Fruit fly (Drosophila melanogaster) whole organism, embryonic: ENCODE measurements around the gene pHCl-1.
A peak's percentile ranks its signal among the peaks of the same experiment; 100 is the strongest.

Source experiments
- Bgb ChIP-seq: fragments of 200-800 bp; sonication (Bioruptor generic); IDR thresholded peaks from 2 replicates; pipeline ENCODE4 v1.3.6; 2022; ENCODE audit warnings: missing biosample characterization, missing genetic modification characterization; ENCODE audit not compliant: partially characterized antibody
- Bteb2 ChIP-seq: fragments of 200-800 bp; sonication (Bioruptor generic); optimal IDR thresholded peaks from 2 replicates; lab custom pipeline; 2016; ENCODE audit warnings: missing biosample characterization, missing genetic modification characterization
- CG10147 ChIP-seq: fragments of 200-800 bp; sonication (Bioruptor generic); optimal IDR thresholded peaks from 2 replicates; lab custom pipeline; 2019; ENCODE audit warnings: missing biosample characterization, mild to moderate bottlenecking, missing genetic modification characterization, moderate library complexity
- CG10462 ChIP-seq: fragments of 200-800 bp; sonication (Bioruptor generic); optimal IDR thresholded peaks from 2 replicates; lab custom pipeline; 2016; ENCODE audit warnings: missing biosample characterization, missing genetic modification characterization
- CG10959 ChIP-seq: fragments of 200-800 bp; sonication (Bioruptor generic); IDR thresholded peaks from 2 replicates; pipeline ENCODE4 v1.3.6; 2022; ENCODE audit warnings: missing biosample characterization, missing genetic modification characterization
- CG11093 ChIP-seq: fragments of 200-800 bp; sonication (Bioruptor generic); IDR thresholded peaks from 3 replicates; pipeline ENCODE4 v1.3.6; 2022; ENCODE audit warnings: missing biosample characterization, missing genetic modification characterization
- CG12769 ChIP-seq: fragments of 200-800 bp; sonication (Bioruptor generic); optimal IDR thresholded peaks from 2 replicates; lab custom pipeline; 2019; ENCODE audit warnings: missing biosample characterization, mild to moderate bottlenecking, missing genetic modification characterization, moderate library complexity
- CG12942 ChIP-seq: fragments of 200-800 bp; sonication (Bioruptor generic); optimal IDR thresholded peaks from 3 replicates; lab custom pipeline; 2016; ENCODE audit warnings: missing biosample characterization, missing genetic modification characterization
- CG13296 ChIP-seq: fragments of 200-800 bp; sonication (Bioruptor generic); optimal IDR thresholded peaks from 3 replicates; lab custom pipeline; 2018; ENCODE audit warnings: missing biosample characterization, mild to moderate bottlenecking, missing genetic modification characterization
- CG16779 ChIP-seq: fragments of 200-800 bp; sonication (Bioruptor generic); IDR thresholded peaks from 2 replicates; pipeline ENCODE4 v1.3.6; 2022; ENCODE audit warnings: missing biosample characterization, missing genetic modification characterization
- CG2199 ChIP-seq: fragments of 200-800 bp; sonication (Bioruptor generic); IDR thresholded peaks from 3 replicates; pipeline ENCODE4 v1.3.6; 2022; ENCODE audit warnings: missing biosample characterization, missing genetic modification characterization
- CG32532 ChIP-seq: fragments of 200-800 bp; sonication (Bioruptor generic); IDR thresholded peaks from 2 replicates; pipeline ENCODE4 v1.3.6; 2022; ENCODE audit warnings: missing biosample characterization, missing genetic modification characterization
- CG33557 ChIP-seq: fragments of 200-800 bp; sonication (Bioruptor generic); optimal IDR thresholded peaks from 2 replicates; lab custom pipeline; 2019; ENCODE audit warnings: missing biosample characterization, mild to moderate bottlenecking, missing genetic modification characterization, moderate library complexity
- CG34376 ChIP-seq: fragments of 200-800 bp; sonication (Bioruptor generic); optimal IDR thresholded peaks from 2 replicates; lab custom pipeline; 2018; ENCODE audit warnings: missing biosample characterization, mild to moderate bottlenecking, missing genetic modification characterization
- CG42726 ChIP-seq: fragments of 200-800 bp; sonication (Bioruptor generic); IDR thresholded peaks from 2 replicates; pipeline ENCODE4 v1.3.6; 2022; ENCODE audit warnings: missing biosample characterization, missing genetic modification characterization; ENCODE audit not compliant: partially characterized antibody
- CG5245 ChIP-seq: fragments of 200-800 bp; sonication (Bioruptor generic); optimal IDR thresholded peaks from 3 replicates; lab custom pipeline; 2016; ENCODE audit warnings: missing biosample characterization, missing genetic modification characterization
- CG6175 ChIP-seq: fragments of 200-800 bp; sonication (Bioruptor generic); IDR thresholded peaks from 3 replicates; pipeline ENCODE4 v1.3.6; 2022; ENCODE audit warnings: missing biosample characterization, missing genetic modification characterization
- CG7556 ChIP-seq: fragments of 200-800 bp; sonication (Bioruptor generic); optimal IDR thresholded peaks from 2 replicates; lab custom pipeline; 2017; ENCODE audit warnings: missing biosample characterization, mild to moderate bottlenecking, missing genetic modification characterization
- CG7786 ChIP-seq: fragments of 200-800 bp; sonication (Bioruptor generic); optimal IDR thresholded peaks from 2 replicates; lab custom pipeline; 2016; ENCODE audit warnings: missing biosample characterization, missing genetic modification characterization
- CG8359 ChIP-seq: fragments of 200-800 bp; sonication (Bioruptor generic); optimal IDR thresholded peaks from 2 replicates; lab custom pipeline; 2017; ENCODE audit warnings: missing biosample characterization, mild to moderate bottlenecking, missing genetic modification characterization, borderline replicate concordance
- CG9797 ChIP-seq: fragments of 200-800 bp; sonication (Bioruptor generic); optimal IDR thresholded peaks from 3 replicates; lab custom pipeline; 2018; ENCODE audit warnings: missing biosample characterization, mild to moderate bottlenecking, missing genetic modification characterization
- D ChIP-seq, 2 experiments: fragments of 200-800 bp in 1 of 2; fragments of >200 bp in 1 of 2; sonication (Bioruptor generic) in 1 of 2; optimal IDR thresholded peaks; 2 replicates in 1 of 2; 3 replicates in 1 of 2; lab custom pipeline; 2017; ENCODE audit warnings: mild to moderate bottlenecking in 1 of 2, missing biosample characterization in 1 of 2, missing genetic modification characterization in 1 of 2, missing genetic modification reagents in 1 of 2
- H15 ChIP-seq: fragments of 200-800 bp; sonication (Bioruptor generic); IDR thresholded peaks from 3 replicates; pipeline ENCODE4 v1.3.6; 2022; ENCODE audit warnings: missing biosample characterization, missing genetic modification characterization
- Hmr ChIP-seq: fragments of 200-800 bp; sonication (Bioruptor generic); optimal IDR thresholded peaks from 3 replicates; lab custom pipeline; 2017; ENCODE audit warnings: mild to moderate bottlenecking, missing biosample characterization, missing genetic modification reagents, missing genetic modification characterization
- Pdp1 ChIP-seq, 2 experiments: fragments of 200-800 bp; sonication (Bioruptor generic); optimal IDR thresholded peaks; 3 replicates each; lab custom pipeline; 2016; ENCODE audit warnings: missing biosample characterization in 2 of 2, missing genetic modification characterization in 2 of 2, mild to moderate bottlenecking in 1 of 2, moderate library complexity in 1 of 2
- Six4 ChIP-seq: fragments of 200-800 bp; sonication (Bioruptor generic); optimal IDR thresholded peaks from 2 replicates; lab custom pipeline; 2016; ENCODE audit warnings: missing biosample characterization, missing genetic modification characterization
- Sry-β ChIP-seq: fragments of 200-800 bp; sonication (Bioruptor generic); optimal IDR thresholded peaks from 2 replicates; lab custom pipeline; 2018; ENCODE audit warnings: missing biosample characterization, mild to moderate bottlenecking, missing genetic modification characterization, moderate library complexity
- Trl ChIP-seq, 3 experiments: fragments of >200 bp in 2 of 3; fragments of 200-800 bp in 1 of 3; sonication (Bioruptor generic) in 1 of 3; optimal IDR thresholded peaks; 2 replicates in 1 of 3; 3 replicates in 2 of 3; lab custom pipeline; 2016 to 2017; ENCODE audit warnings: missing biosample characterization in 1 of 3, missing genetic modification characterization in 1 of 3
- ase ChIP-seq: fragments of 200-800 bp; sonication (Bioruptor generic); IDR thresholded peaks from 3 replicates; pipeline ENCODE4 v1.3.6; 2022; ENCODE audit warnings: missing biosample characterization, missing genetic modification characterization
- ash1 ChIP-seq: fragments of 200-800 bp; sonication (Bioruptor generic); optimal IDR thresholded peaks from 2 replicates; lab custom pipeline; 2018; ENCODE audit warnings: missing biosample characterization, mild to moderate bottlenecking, missing genetic modification characterization
- ato ChIP-seq: fragments of 200-800 bp; sonication (Bioruptor generic); IDR thresholded peaks from 2 replicates; pipeline ENCODE4 v1.3.6; 2022; ENCODE audit warnings: missing biosample characterization, missing genetic modification characterization; ENCODE audit not compliant: partially characterized antibody
- bsh ChIP-seq, 2 experiments: fragments of 200-800 bp; sonication (Bioruptor generic); optimal IDR thresholded peaks; 2 replicates each; lab custom pipeline; 2017 to 2018; ENCODE audit warnings: mild to moderate bottlenecking in 2 of 2, missing biosample characterization in 2 of 2, missing genetic modification characterization in 2 of 2, moderate library complexity in 1 of 2
- cas ChIP-seq: fragments of 200-800 bp; sonication (Bioruptor generic); IDR thresholded peaks from 2 replicates; pipeline ENCODE4 v1.3.6; 2022; ENCODE audit warnings: missing biosample characterization, missing genetic modification characterization
- cwo ChIP-seq: fragments of 200-800 bp; sonication (Bioruptor generic); optimal IDR thresholded peaks from 3 replicates; lab custom pipeline; 2017; ENCODE audit warnings: missing biosample characterization, missing genetic modification characterization, mild to moderate bottlenecking, moderate library complexity, missing genetic modification reagents
- dmrt99B ChIP-seq: fragments of 200-800 bp; sonication (Bioruptor generic); optimal IDR thresholded peaks from 2 replicates; lab custom pipeline; 2018; ENCODE audit warnings: missing biosample characterization, mild to moderate bottlenecking, missing genetic modification characterization, moderate library complexity
- esg ChIP-seq: fragments of 200-800 bp; sonication (Bioruptor generic); conservative IDR thresholded peaks from 2 replicates; pipeline ENCODE4 v1.3.6; 2022; ENCODE audit warnings: missing biosample characterization, missing genetic modification characterization
- fd102C ChIP-seq: fragments of 200-800 bp; sonication (Bioruptor generic); optimal IDR thresholded peaks from 2 replicates; lab custom pipeline; 2018; ENCODE audit warnings: missing biosample characterization, mild to moderate bottlenecking, missing genetic modification characterization, moderate library complexity
- ken ChIP-seq: fragments of 200-800 bp; sonication (Bioruptor generic); IDR thresholded peaks from 3 replicates; pipeline ENCODE4 v1.3.6; 2022; ENCODE audit warnings: missing biosample characterization, missing genetic modification characterization
- luna ChIP-seq: fragments of 200-800 bp; sonication (Bioruptor generic); optimal IDR thresholded peaks from 2 replicates; lab custom pipeline; 2016; ENCODE audit warnings: missing biosample characterization, missing genetic modification characterization
- peb ChIP-seq: fragments of 200-800 bp; sonication (Bioruptor generic); IDR thresholded peaks from 2 replicates; pipeline ENCODE4 v1.3.6; 2022; ENCODE audit warnings: missing biosample characterization, missing genetic modification characterization
- row ChIP-seq: fragments of 200-800 bp; sonication (Bioruptor generic); IDR thresholded peaks from 3 replicates; pipeline ENCODE4 v1.3.6; 2022; ENCODE audit warnings: missing biosample characterization, missing genetic modification characterization
- schlank ChIP-seq: fragments of 200-800 bp; sonication (Bioruptor generic); optimal IDR thresholded peaks from 2 replicates; lab custom pipeline; 2018; ENCODE audit warnings: missing biosample characterization, mild to moderate bottlenecking, missing genetic modification characterization
- tgo ChIP-seq: fragments of 200-800 bp; sonication (Bioruptor generic); IDR thresholded peaks from 3 replicates; pipeline ENCODE4 v1.3.6; 2022; ENCODE audit warnings: missing biosample characterization, missing genetic modification characterization
- twi ChIP-seq: fragments of 200-800 bp; optimal IDR thresholded peaks from 2 replicates; lab custom pipeline; 2019; ENCODE audit warnings: missing biosample characterization, mild to moderate bottlenecking, missing genetic modification characterization, moderate library complexity
- vnd ChIP-seq: fragments of 200-800 bp; sonication (Bioruptor generic); IDR thresholded peaks from 3 replicates; pipeline ENCODE4 v1.3.6; 2022; ENCODE audit warnings: missing biosample characterization, missing genetic modification characterization; ENCODE audit not compliant: partially characterized antibody
- wek ChIP-seq: fragments of 200-800 bp; sonication (Bioruptor generic); optimal IDR thresholded peaks from 3 replicates; lab custom pipeline; 2018; ENCODE audit warnings: missing biosample characterization, mild to moderate bottlenecking, missing genetic modification characterization, moderate library complexity
- z ChIP-seq: fragments of 200-800 bp; sonication (Bioruptor generic); IDR thresholded peaks from 3 replicates; pipeline ENCODE4 v1.3.6; 2022; ENCODE audit warnings: missing biosample characterization, missing genetic modification characterization
- zfh2 ChIP-seq: fragments of 200-800 bp; sonication (Bioruptor generic); optimal IDR thresholded peaks from 2 replicates; lab custom pipeline; 2016; ENCODE audit warnings: missing biosample characterization, missing genetic modification characterization

The pHCl-1 gene

DNA sequence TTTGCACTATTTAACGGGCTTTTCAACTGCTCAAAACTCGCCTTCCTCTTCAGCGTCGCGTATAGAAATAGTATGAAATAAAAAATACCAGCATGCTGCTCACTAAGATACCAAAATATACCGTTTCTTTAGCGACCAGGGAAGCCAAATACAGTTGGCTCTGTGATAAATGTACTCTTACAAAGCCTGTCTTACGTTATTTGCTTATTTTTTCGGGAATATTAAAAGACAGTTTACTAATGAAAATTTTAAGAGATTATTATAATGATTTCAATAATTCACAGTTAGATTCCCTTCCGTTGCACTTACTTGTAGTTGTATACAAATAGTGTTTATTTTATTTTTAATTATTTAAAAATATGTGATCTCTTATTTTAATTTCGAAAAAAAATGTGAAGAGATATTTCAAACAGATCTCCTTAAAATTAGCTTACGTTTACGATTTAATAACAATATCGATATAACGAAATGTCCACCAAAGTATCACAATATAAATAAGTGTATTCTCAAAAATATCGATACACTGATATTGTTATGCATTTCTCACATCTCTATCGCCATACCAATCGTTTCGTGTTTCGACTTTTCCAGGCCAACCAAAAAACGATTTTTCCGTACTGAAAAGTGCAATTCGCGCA, 72.4 kb downstream of the pHCl-1 start, which contains the start of the genes DCP2 and dbo (continued):
- TF ChIP-seq ken (GFP tag; lab: Robert Waterston, UW), result peak; percentile 60; the same call in 2 of the 3 replicates
- peak; percentile 35; the same call in 1 of the 3 replicates for TF ChIP-seq CG11093
- peak; percentile 13; the same call in 1 of the 2 replicates for TF ChIP-seq cas
- no peak for TF ChIP-seq CG2199 (GFP tag; lab: Robert Waterston, UW)
- TF ChIP-seq CG6175 (GFP tag; lab: Robert Waterston, UW), result 0 out of 3 replicates have a peak, but pooled peaks have one; percentile 66
- TF ChIP-seq D (optimal IDR thresholded peaks at IDR 0.05; lab: Kevin White, UChicago), result no peak
- TF ChIP-seq D (GFP tag; optimal IDR thresholded peaks at IDR 0.05; lab: Kevin White, UChicago), result peak; percentile 2
- peak; percentile 5 for TF ChIP-seq CG12942 (GFP tag; lab: Kevin White, UChicago)
- TF ChIP-seq CG32532, result peak; percentile 86
- no peak for TF ChIP-seq z
- TF ChIP-seq CG10462 (GFP tag; lab: Kevin White, UChicago), result no peak
- TF ChIP-seq CG42726 (GFP tag; lab: Robert Waterston, UW), result peak; percentile 66
- TF ChIP-seq tgo (GFP tag; lab: Robert Waterston, UW), result peak; percentile 57
- no peak for TF ChIP-seq peb (GFP tag; lab: Robert Waterston, UW)
- TF ChIP-seq ase, result peak; percentile 53; the same call in 2 of the 3 replicates
- TF ChIP-seq row (GFP tag; lab: Robert Waterston, UW), result peak; percentile 85
- TF ChIP-seq CG12769 (tag; lab: Kevin White, UChicago), result peak; percentile 42
- TF ChIP-seq CG16779 (GFP tag; lab: Robert Waterston, UW), result no peak
- TF ChIP-seq Sry-β (GFP tag; lab: Kevin White, UChicago), result no peak
- TF ChIP-seq CG8359 (GFP tag; lab: Kevin White, UChicago), result no peak
- peak; percentile 74 for TF ChIP-seq zfh2 (GFP tag; lab: Kevin White, UChicago)
- TF ChIP-seq luna (GFP tag; lab: Kevin White, UChicago), result no peak
- peak; percentile 37 for TF ChIP-seq twi (tag; lab: Kevin White, UChicago)
- TF ChIP-seq CG10959, result no peak
- peak; percentile 32 for TF ChIP-seq CG33557 (GFP tag; lab: Kevin White, UChicago)
- TF ChIP-seq bsh (GFP tag; optimal IDR thresholded peaks at IDR 0.05; lab: Kevin White, UChicago), result peak in 1 of 2 experiments; percentile 63
- no peak for TF ChIP-seq fd102C (GFP tag; lab: Kevin White, UChicago)
- TF ChIP-seq esg (GFP tag; lab: Robert Waterston, UW), result peak; percentile 60
- TF ChIP-seq vnd, result peak; percentile 85
- peak; percentile 86 for TF ChIP-seq Bgb (GFP tag; lab: Robert Waterston, UW)
- peak; percentile 75 for TF ChIP-seq CG13296 (GFP tag; lab: Kevin White, UChicago)
- peak; percentile 23 for TF ChIP-seq Six4
- TF ChIP-seq Bteb2 (GFP tag; lab: Kevin White, UChicago), result peak; percentile 4
- peak; percentile 67 for TF ChIP-seq dmrt99B (tag; lab: Kevin White, UChicago)
- TF ChIP-seq H15 (GFP tag; lab: Robert Waterston, UW), result 0 out of 3 replicates have a peak, but pooled peaks have one; percentile 53
- no peak for TF ChIP-seq wek
- peak; percentile 12 for TF ChIP-seq CG10147 (GFP tag; lab: Kevin White, UChicago)
- no peak for TF ChIP-seq CG5245 (GFP tag; lab: Kevin White, UChicago)
- TF ChIP-seq Trl (optimal IDR thresholded peaks at IDR 0.05; lab: Kevin White, UChicago), result no peak
- TF ChIP-seq Trl (GFP tag; optimal IDR thresholded peaks at IDR 0.05; lab: Kevin White, UChicago), result no peak
- TF ChIP-seq CG7786 (GFP tag; lab: Kevin White, UChicago), result no peak
- peak; percentile 54 for TF ChIP-seq ato (GFP tag; lab: Robert Waterston, UW)
- TF ChIP-seq Pdp1 (GFP tag; optimal IDR thresholded peaks at IDR 0.05; lab: Kevin White, UChicago), result peak; percentile 55 to 61
- peak; percentile 50 for TF ChIP-seq CG9797 (GFP tag; lab: Kevin White, UChicago)
- TF ChIP-seq cwo (GFP tag; lab: Kevin White, UChicago), result no peak
- TF ChIP-seq schlank, result peak; percentile 35
- TF ChIP-seq CG7556 (GFP tag; lab: Kevin White, UChicago), result peak; percentile 20
- TF ChIP-seq CG34376, result no peak
- TF ChIP-seq Hmr (GFP tag; lab: Kevin White, UChicago), result peak; percentile 54
- TF ChIP-seq ash1 (GFP tag; lab: Kevin White, UChicago), result no peak
